Worm (Caenorhabditis elegans): ENCODE data around the gene T28D9.16.

- TF ChIP-seq gei-17 (GFP tag; optimal IDR thresholded peaks at IDR 0.05) (no peak), mel-28 (tag; optimal IDR thresholded peaks at IDR 0.05; ENCODE audit: borderline replicate concordance) (no peak), lin-35 (GFP tag; optimal IDR thresholded peaks at IDR 0.05) (no peak)
These were observed 7.3 kb downstream of the T28D9.16 start for ce11 chrII:6482762-6483161.

All from whole organism, young adult.